Worm (Caenorhabditis elegans) whole organism, L4 larva: ENCODE data around the gene srd-10.

ENCODE experiments used
- ama-1 ChIP-seq: fragments of 150-350 bp; optimal IDR thresholded peaks from 2 replicates; lab custom pipeline; 2014; ENCODE audit warnings: inconsistent platforms, mixed read lengths
- attf-4 ChIP-seq: sonication (generic microtip); optimal IDR thresholded peaks from 3 replicates; lab custom pipeline; 2017; ENCODE audit warnings: missing biosample characterization, missing genetic modification characterization
- zag-1 ChIP-seq: fragments of 150-350 bp; optimal IDR thresholded peaks from 2 replicates; lab custom pipeline; 2014; ENCODE audit warnings: missing biosample characterization, missing genetic modification characterization

ce11 chrIV:13561629-13562028 lies 13.2 kb upstream of the srd-10 start, which contains the start of the genes Y45F10B.13 and qui-1:
- TF ChIP-seq zag-1 (tag; lab: Kevin White, UChicago) (no peak), ama-1 (lab: Kevin White, UChicago) (no peak), attf-4 (tag; lab: Kevin White, UChicago) (no peak)
